Worm (Caenorhabditis elegans) whole organism, mixed stage, embryonic: ENCODE results near the gene daf-12.
A peak's percentile ranks its signal among the peaks of the same experiment; 100 is the strongest.

ENCODE experiments used
- M03D4.4 ChIP-seq: sonication (generic microtip); optimal IDR thresholded peaks from 2 replicates; lab custom pipeline; 2017; ENCODE audit warnings: mild to moderate bottlenecking, missing genetic modification characterization, missing compliant biosample characterization
- bed-3 ChIP-seq: fragments of 200-800 bp; sonication (Bioruptor generic); optimal IDR thresholded peaks from 3 replicates; lab custom pipeline; 2018; ENCODE audit warnings: mild to moderate bottlenecking, missing genetic modification characterization, moderate library complexity, missing compliant biosample characterization
- blmp-1 ChIP-seq: fragments of 150-350 bp; optimal IDR thresholded peaks from 2 replicates; lab custom pipeline; 2014; ENCODE audit warnings: missing biosample characterization, missing genetic modification characterization
- ceh-39 ChIP-seq: fragments of 150-350 bp; optimal IDR thresholded peaks from 2 replicates; lab custom pipeline; 2014; ENCODE audit warnings: missing biosample characterization, missing genetic modification characterization
- ceh-43 ChIP-seq: fragments of 200-800 bp; sonication (Bioruptor generic); optimal IDR thresholded peaks from 2 replicates; lab custom pipeline; 2018; ENCODE audit warnings: mild to moderate bottlenecking, missing genetic modification characterization, moderate library complexity, missing compliant biosample characterization
- ceh-83 ChIP-seq: fragments of 200-800 bp; sonication (Bioruptor generic); optimal IDR thresholded peaks from 2 replicates; lab custom pipeline; 2018; ENCODE audit warnings: mild to moderate bottlenecking, missing genetic modification characterization, missing compliant biosample characterization
- ces-1 ChIP-seq: fragments of 150-350 bp; optimal IDR thresholded peaks from 2 replicates; lab custom pipeline; 2014; ENCODE audit warnings: missing biosample characterization, missing genetic modification reagents, missing genetic modification characterization
- cnd-1 ChIP-seq: fragments of 200-800 bp; sonication (Bioruptor generic); optimal IDR thresholded peaks from 2 replicates; lab custom pipeline; 2018; ENCODE audit warnings: mild to moderate bottlenecking, missing genetic modification characterization, missing compliant biosample characterization
- drap-1 ChIP-seq: fragments of 200-800 bp; sonication (Bioruptor generic); optimal IDR thresholded peaks from 3 replicates; lab custom pipeline; 2018; ENCODE audit warnings: mild to moderate bottlenecking, missing genetic modification characterization, missing compliant biosample characterization
- elt-1 ChIP-seq: sonication (generic microtip); optimal IDR thresholded peaks from 2 replicates; lab custom pipeline; 2017; ENCODE audit warnings: missing genetic modification characterization, mild to moderate bottlenecking, missing compliant biosample characterization, antibody characterized with exemption, moderate library complexity, borderline replicate concordance; ENCODE audit not compliant: insufficient read depth
- flh-1 ChIP-seq: fragments of 200-800 bp; sonication (Bioruptor generic); optimal IDR thresholded peaks from 2 replicates; lab custom pipeline; 2018; ENCODE audit warnings: mild to moderate bottlenecking, missing genetic modification characterization, moderate library complexity, missing compliant biosample characterization
- ham-2 ChIP-seq: fragments of 200-800 bp; sonication (Bioruptor generic); optimal IDR thresholded peaks from 2 replicates; lab custom pipeline; 2018; ENCODE audit warnings: mild to moderate bottlenecking, missing genetic modification characterization, missing compliant biosample characterization
- hlh-1 ChIP-seq: fragments of 150-350 bp; optimal IDR thresholded peaks from 2 replicates; lab custom pipeline; 2014; ENCODE audit warnings: missing biosample characterization, missing genetic modification reagents, missing genetic modification characterization
- lin-13 ChIP-seq: fragments of 150-350 bp; optimal IDR thresholded peaks from 2 replicates; lab custom pipeline; 2014; ENCODE audit warnings: missing biosample characterization, missing genetic modification characterization
- lin-32 ChIP-seq: fragments of 200-800 bp; sonication (Bioruptor generic); optimal IDR thresholded peaks from 2 replicates; lab custom pipeline; 2018; ENCODE audit warnings: mild to moderate bottlenecking, missing genetic modification characterization, missing compliant biosample characterization
- lsy-2 ChIP-seq: fragments of 150-350 bp; optimal IDR thresholded peaks from 2 replicates; lab custom pipeline; 2014; ENCODE audit warnings: missing biosample characterization, missing genetic modification characterization
- mls-2 ChIP-seq: sonication (generic microtip); optimal IDR thresholded peaks from 2 replicates; lab custom pipeline; 2016; ENCODE audit warnings: mild to moderate bottlenecking, missing genetic modification characterization, moderate library complexity, missing compliant biosample characterization
- nhr-2 ChIP-seq: fragments of 150-350 bp; optimal IDR thresholded peaks from 2 replicates; lab custom pipeline; 2014; ENCODE audit warnings: missing biosample characterization, missing genetic modification characterization
- nhr-237 ChIP-seq: fragments of 150-350 bp; optimal IDR thresholded peaks from 2 replicates; lab custom pipeline; 2014; ENCODE audit warnings: missing biosample characterization, missing genetic modification characterization
- nhr-76 ChIP-seq: sonication (generic microtip); optimal IDR thresholded peaks from 2 replicates; lab custom pipeline; 2017; ENCODE audit warnings: missing biosample characterization, missing genetic modification characterization
- snpc-4 ChIP-seq: fragments of 150-350 bp; optimal IDR thresholded peaks from 2 replicates; lab custom pipeline; 2014; ENCODE audit warnings: missing biosample characterization, missing genetic modification characterization
- sptf-1 ChIP-seq: sonication (generic microtip); optimal IDR thresholded peaks from 2 replicates; lab custom pipeline; 2017; ENCODE audit warnings: mild to moderate bottlenecking, missing genetic modification characterization, moderate library complexity, missing compliant biosample characterization
- unc-120 ChIP-seq: sonication (generic microtip); optimal IDR thresholded peaks from 2 replicates; lab custom pipeline; 2017; ENCODE audit warnings: missing genetic modification characterization, missing compliant biosample characterization; ENCODE audit not compliant: poor library complexity, severe bottlenecking
- unc-39 ChIP-seq: fragments of 150-350 bp; optimal IDR thresholded peaks from 2 replicates; lab custom pipeline; 2014; ENCODE audit warnings: missing biosample characterization, missing genetic modification characterization
- unc-62 ChIP-seq: fragments of 150-350 bp; optimal IDR thresholded peaks from 2 replicates; lab custom pipeline; 2014; ENCODE audit warnings: missing biosample characterization, missing genetic modification reagents, missing genetic modification characterization
- zip-8 ChIP-seq: fragments of 150-350 bp; optimal IDR thresholded peaks from 2 replicates; lab custom pipeline; 2014; ENCODE audit warnings: missing biosample characterization, missing genetic modification characterization
- ztf-11 ChIP-seq: fragments of 150-350 bp; optimal IDR thresholded peaks from 2 replicates; lab custom pipeline; 2014; ENCODE audit warnings: missing biosample characterization, missing genetic modification characterization

Gene daf-12

DNA sequence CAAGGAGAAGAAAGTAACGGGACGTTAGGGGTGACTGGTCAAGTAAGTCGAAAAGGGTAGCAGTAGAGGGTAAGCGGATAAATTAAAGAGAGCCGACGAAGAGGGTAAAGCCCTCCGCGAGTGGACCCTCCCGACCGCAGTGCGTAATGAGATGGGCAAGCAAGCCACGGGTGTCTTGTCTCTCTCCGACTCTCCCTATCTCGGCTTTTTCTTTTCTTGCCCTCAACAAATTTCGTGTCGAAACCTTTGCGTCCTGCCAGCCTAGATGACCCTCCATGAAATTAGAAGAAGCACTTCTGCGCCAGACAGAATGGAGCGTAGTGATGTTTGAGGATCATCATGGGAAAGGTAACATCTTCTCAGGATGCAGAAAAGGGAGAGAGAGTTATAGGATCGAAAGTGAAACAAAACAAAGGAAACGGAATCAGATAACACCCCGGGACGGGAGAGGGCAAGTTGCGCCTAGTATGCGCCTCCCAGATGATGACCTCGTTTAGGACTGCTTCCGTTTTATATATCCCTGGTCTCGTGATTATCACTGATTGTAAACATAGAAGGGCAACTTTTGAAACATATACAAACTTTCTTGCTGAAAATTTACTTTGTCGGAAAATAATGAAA lies 41.8 kb upstream of the daf-12 start:
- TF ChIP-seq lsy-2 (tag; lab: Kevin White, UChicago) (no peak), sptf-1 (tag; lab: Kevin White, UChicago) (peak; percentile 31), M03D4.4 (tag; lab: Kevin White, UChicago) (peak; percentile 0), ces-1 (GFP tag; lab: Kevin White, UChicago) (peak; percentile 65), mls-2 (tag; lab: Kevin White, UChicago) (peak; percentile 35), blmp-1 (peak; percentile 69)

- TF ChIP-seq unc-62 (peak; percentile 56), snpc-4 (tag; lab: Kevin White, UChicago) (no peak), ces-1 (GFP tag; lab: Kevin White, UChicago) (peak; percentile 81), flh-1 (GFP tag; lab: Kevin White, UChicago) (no peak)
Observed at ce11 chrX:10594701-10595421, 40.8 kb upstream of the daf-12 start.

DNA sequence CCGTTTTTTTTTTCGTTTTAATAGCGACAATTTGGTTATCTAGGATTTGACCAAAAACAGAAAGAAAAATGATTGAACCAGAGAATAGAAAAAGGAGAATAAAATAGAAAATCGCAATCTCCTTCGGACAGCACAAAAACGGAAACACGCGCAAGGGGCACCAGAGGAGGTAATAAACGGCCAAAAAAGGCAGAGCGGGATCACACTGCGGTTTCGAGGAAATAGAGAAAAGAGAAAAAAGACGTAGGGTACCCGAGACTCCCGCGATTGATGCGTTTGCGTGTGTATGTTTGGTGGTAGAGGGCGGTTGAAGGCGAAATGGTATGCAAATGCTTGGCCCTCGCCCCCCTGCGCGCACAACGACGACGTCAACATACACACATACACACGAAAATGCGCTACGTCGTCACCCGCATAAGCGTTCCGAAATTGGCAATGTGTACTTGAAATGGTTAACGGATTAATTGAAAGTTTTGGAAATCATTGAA lies 39.2 kb upstream of the daf-12 start:
- TF ChIP-seq ham-2 (GFP tag; lab: Kevin White, UChicago) (peak; percentile 27), nhr-237 (tag; lab: Kevin White, UChicago) (no peak), M03D4.4 (tag; lab: Kevin White, UChicago) (peak; percentile 4)

DNA sequence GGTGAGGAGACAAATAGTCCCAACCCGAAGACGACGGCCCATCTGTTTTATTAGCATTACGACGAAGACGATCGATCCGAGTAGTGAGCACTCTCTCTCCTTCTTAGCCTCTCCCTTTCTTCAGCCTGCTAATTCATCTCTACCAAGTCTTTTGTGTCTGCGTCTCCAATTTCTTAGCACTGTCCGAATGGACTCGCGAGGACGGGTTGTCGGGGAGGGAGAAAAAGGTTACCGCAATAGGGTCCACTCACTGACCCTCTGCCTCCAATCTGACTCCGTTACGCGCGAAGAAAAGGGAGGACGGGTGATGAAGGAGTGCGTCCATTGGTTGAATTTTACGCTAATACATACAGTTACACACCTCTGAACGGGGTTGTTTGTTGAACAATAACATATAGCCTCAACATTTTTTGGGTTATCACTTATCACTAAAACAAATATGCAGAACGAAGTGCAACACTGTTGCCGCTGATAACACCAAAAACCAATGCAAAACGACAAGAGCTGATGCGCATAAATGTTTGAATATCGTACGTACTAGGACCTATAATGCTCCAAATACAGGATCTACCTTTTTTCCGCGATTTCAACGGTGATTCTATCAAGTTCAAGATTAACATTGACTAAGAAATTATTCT lies 38.0 kb upstream of the daf-12 start:
- peak; percentile 50 for TF ChIP-seq hlh-1 (tag; lab: Kevin White, UChicago)
- peak; percentile 54 for TF ChIP-seq unc-62
- TF ChIP-seq ham-2 (GFP tag; lab: Kevin White, UChicago), result peak; percentile 80
- no peak for TF ChIP-seq lin-32 (GFP tag; lab: Kevin White, UChicago)
- TF ChIP-seq ztf-11 (tag; lab: Kevin White, UChicago), result peak; percentile 28
- peak; percentile 93 for TF ChIP-seq nhr-2 (tag; lab: Kevin White, UChicago)
- peak; percentile 52 for TF ChIP-seq drap-1 (GFP tag; lab: Kevin White, UChicago)
- TF ChIP-seq ces-1 (GFP tag; lab: Kevin White, UChicago), result peak; percentile 84
- TF ChIP-seq ceh-83 (GFP tag; lab: Kevin White, UChicago), result no peak
- TF ChIP-seq cnd-1 (tag; lab: Kevin White, UChicago), result peak; percentile 45
- peak; percentile 73 for TF ChIP-seq mls-2 (tag; lab: Kevin White, UChicago)
- TF ChIP-seq sptf-1 (tag; lab: Kevin White, UChicago), result peak; percentile 4
- no peak for TF ChIP-seq ceh-43 (GFP tag; lab: Kevin White, UChicago)
- peak; percentile 37 for TF ChIP-seq lsy-2 (tag; lab: Kevin White, UChicago)
- TF ChIP-seq nhr-76 (tag; lab: Kevin White, UChicago), result no peak
- TF ChIP-seq ceh-39, result peak; percentile 60
- TF ChIP-seq unc-120 (tag; lab: Kevin White, UChicago), result peak; percentile 71

DNA sequence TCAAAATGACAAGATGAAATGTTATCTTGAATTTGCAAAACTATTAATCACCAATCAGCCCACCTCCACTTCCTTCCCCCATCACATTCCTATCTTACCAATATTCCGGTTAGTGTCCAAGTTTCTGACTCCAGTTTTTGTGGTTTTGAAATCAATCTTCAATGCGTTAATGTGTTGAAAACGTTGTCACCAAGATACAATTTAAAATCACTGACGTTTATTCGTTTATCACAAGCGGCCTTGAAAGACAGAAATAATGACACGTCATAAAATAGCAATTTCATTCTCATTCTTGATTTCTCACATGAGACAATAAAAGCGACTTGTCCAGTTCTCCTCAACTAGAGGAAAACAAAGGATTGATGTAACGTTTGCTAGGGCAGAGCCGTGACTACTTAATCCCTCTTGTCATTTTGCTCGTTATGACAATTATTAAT lies 36.0 kb upstream of the daf-12 start:
- TF ChIP-seq lin-13 (tag; lab: Kevin White, UChicago), result no peak
- TF ChIP-seq drap-1 (GFP tag; lab: Kevin White, UChicago), result no peak
- TF ChIP-seq cnd-1 (tag; lab: Kevin White, UChicago), result peak; percentile 3
- TF ChIP-seq flh-1 (GFP tag; lab: Kevin White, UChicago), result no peak
- TF ChIP-seq bed-3 (GFP tag; lab: Kevin White, UChicago), result no peak
- no peak for TF ChIP-seq unc-120 (tag; lab: Kevin White, UChicago)
- TF ChIP-seq nhr-2 (tag; lab: Kevin White, UChicago), result no peak
- TF ChIP-seq lsy-2 (tag; lab: Kevin White, UChicago), result no peak
- no peak for TF ChIP-seq unc-39 (tag; lab: Kevin White, UChicago)
- TF ChIP-seq elt-1, result no peak
- no peak for TF ChIP-seq blmp-1
- peak; percentile 78 for TF ChIP-seq unc-62
- TF ChIP-seq sptf-1 (tag; lab: Kevin White, UChicago), result no peak
- TF ChIP-seq M03D4.4 (tag; lab: Kevin White, UChicago), result no peak
- TF ChIP-seq ham-2 (GFP tag; lab: Kevin White, UChicago), result no peak
- no peak for TF ChIP-seq ceh-43 (GFP tag; lab: Kevin White, UChicago)
- TF ChIP-seq ztf-11 (tag; lab: Kevin White, UChicago), result no peak
- peak; percentile 24 for TF ChIP-seq ces-1 (GFP tag; lab: Kevin White, UChicago)
- TF ChIP-seq zip-8, result no peak
- TF ChIP-seq nhr-237 (tag; lab: Kevin White, UChicago), result no peak
